Fruit fly (Drosophila melanogaster): ENCODE results near the gene yin.

The yin gene

DNA sequence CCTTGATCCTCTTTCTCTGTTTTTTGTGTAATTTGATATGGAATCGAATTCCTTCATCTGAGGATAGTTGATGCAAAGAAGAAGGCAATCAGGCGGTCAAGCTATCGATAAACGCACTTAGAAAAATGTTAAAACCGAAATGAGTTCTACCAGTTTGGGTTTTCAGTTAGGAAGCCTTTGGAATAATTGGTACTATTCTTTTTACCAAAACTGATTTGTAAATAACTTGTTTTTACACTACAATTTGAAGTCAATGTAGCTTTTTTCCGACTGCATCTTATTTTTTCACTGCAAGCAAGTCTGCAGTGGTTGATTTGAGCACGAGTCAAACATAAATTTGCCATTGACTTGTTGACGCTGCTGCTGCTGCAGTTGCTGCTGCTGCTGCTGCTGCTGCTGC is 40.0 kb downstream of the yin start:
- TF ChIP-seq vri (GFP tag; optimal IDR thresholded peaks at IDR 0.05): peak; percentile 3
- peak; percentile 8 for TF ChIP-seq lz (GFP tag; optimal IDR thresholded peaks at IDR 0.05)
- TF ChIP-seq dsx (GFP tag; optimal IDR thresholded peaks at IDR 0.05; ENCODE audit: poor library complexity, severe bottlenecking): no peak
- no peak for TF ChIP-seq CG7368 (GFP tag; optimal IDR thresholded peaks at IDR 0.05)
- TF ChIP-seq achi (GFP tag; optimal IDR thresholded peaks at IDR 0.05): peak; percentile 36
- TF ChIP-seq ss (GFP tag; optimal IDR thresholded peaks at IDR 0.05): no peak
- TF ChIP-seq CG4318 (GFP tag; optimal IDR thresholded peaks at IDR 0.05): no peak
- TF ChIP-seq net (GFP tag; optimal IDR thresholded peaks at IDR 0.05): no peak
- peak; percentile 18 for TF ChIP-seq cyc (GFP tag; optimal IDR thresholded peaks at IDR 0.05)
- peak; percentile 35 for TF ChIP-seq esn (GFP tag; optimal IDR thresholded peaks at IDR 0.05)
- TF ChIP-seq fkh (GFP tag; optimal IDR thresholded peaks at IDR 0.05): no peak
- peak; percentile 75 for TF ChIP-seq svp (GFP tag)
- TF ChIP-seq Lpt (GFP tag; optimal IDR thresholded peaks at IDR 0.05): peak; percentile 31
- TF ChIP-seq Smox (GFP tag; optimal IDR thresholded peaks at IDR 0.05): peak; percentile 33
- TF ChIP-seq CG6276 (GFP tag; optimal IDR thresholded peaks at IDR 0.05): peak; percentile 14
- no peak for TF ChIP-seq fd59A (GFP tag; optimal IDR thresholded peaks at IDR 0.05)
- peak; percentile 42 for TF ChIP-seq topi (GFP tag; optimal IDR thresholded peaks at IDR 0.05)
- TF ChIP-seq CG9139 (GFP tag; optimal IDR thresholded peaks at IDR 0.05): no peak
- peak; percentile 59 for TF ChIP-seq CG32006 (GFP tag; optimal IDR thresholded peaks at IDR 0.05)
- TF ChIP-seq dac (GFP tag; optimal IDR thresholded peaks at IDR 0.05): no peak
- peak; percentile 19 for TF ChIP-seq CG6792 (GFP tag; optimal IDR thresholded peaks at IDR 0.05)
- TF ChIP-seq CG1621 (tag; optimal IDR thresholded peaks at IDR 0.05): no peak
- TF ChIP-seq eg (GFP tag; IDR thresholded peaks at IDR 0.05): peak; percentile 51; the same call in 2 of the 3 replicates
- peak; percentile 27 for TF ChIP-seq CG10631 (GFP tag; optimal IDR thresholded peaks at IDR 0.05)
- no peak for TF ChIP-seq CG11902 (GFP tag; optimal IDR thresholded peaks at IDR 0.05)
- TF ChIP-seq Hr38 (GFP tag; optimal IDR thresholded peaks at IDR 0.05): no peak
- TF ChIP-seq Eip78C (GFP tag): peak; percentile 81
- no peak for TF ChIP-seq Eip93F (GFP tag; optimal IDR thresholded peaks at IDR 0.05)
- TF ChIP-seq Sox102F (GFP tag; optimal IDR thresholded peaks at IDR 0.05): peak; percentile 39
- 0 out of 3 replicates have a peak, but pooled peaks have one; percentile 24 for TF ChIP-seq CG6163 (GFP tag; IDR thresholded peaks at IDR 0.05)
- TF ChIP-seq Hr39 (GFP tag; optimal IDR thresholded peaks at IDR 0.05): peak; percentile 33
- peak; percentile 63; the same call in 2 of the 3 replicates for TF ChIP-seq CG8119 (GFP tag; IDR thresholded peaks at IDR 0.05)
- TF ChIP-seq CG34406 (GFP tag; optimal IDR thresholded peaks at IDR 0.05): no peak
- peak; percentile 66 for TF ChIP-seq CG15336 (GFP tag; IDR thresholded peaks at IDR 0.05)
- TF ChIP-seq fd85E (GFP tag; optimal IDR thresholded peaks at IDR 0.05): no peak
- TF ChIP-seq CG11762 (GFP tag; optimal IDR thresholded peaks at IDR 0.05; ENCODE audit: insufficient read depth): no peak
- TF ChIP-seq CG3032 (tag; optimal IDR thresholded peaks at IDR 0.05): peak; percentile 4
- no peak for TF ChIP-seq Eip75B (GFP tag; optimal IDR thresholded peaks at IDR 0.05)
- TF ChIP-seq Gug (GFP tag; IDR thresholded peaks at IDR 0.05): peak; percentile 45; the same call in 1 of the 2 replicates
- TF ChIP-seq Ets96B (tag; optimal IDR thresholded peaks at IDR 0.05): no peak
- no peak for TF ChIP-seq acj6 (GFP tag; optimal IDR thresholded peaks at IDR 0.05)
- peak; percentile 26 for TF ChIP-seq CG31627 (GFP tag; optimal IDR thresholded peaks at IDR 0.05)
- peak; percentile 38 for TF ChIP-seq Met (GFP tag; optimal IDR thresholded peaks at IDR 0.05)
- TF ChIP-seq Blimp-1 (GFP tag; optimal IDR thresholded peaks at IDR 0.05): no peak
- TF ChIP-seq salr (GFP tag; optimal IDR thresholded peaks at IDR 0.05): peak in 1 of 2 experiments; percentile 11
- peak; percentile 9 for TF ChIP-seq Ets21C (GFP tag; optimal IDR thresholded peaks at IDR 0.05)
- no peak for TF ChIP-seq CG8319 (GFP tag; optimal IDR thresholded peaks at IDR 0.05)
- no peak for TF ChIP-seq CG6808 (GFP tag; optimal IDR thresholded peaks at IDR 0.05)
- TF ChIP-seq pdm3 (GFP tag; optimal IDR thresholded peaks at IDR 0.05): peak; percentile 48
- no peak for TF ChIP-seq CG16779 (tag; optimal IDR thresholded peaks at IDR 0.05)
- TF ChIP-seq Sox14 (GFP tag; optimal IDR thresholded peaks at IDR 0.05): peak; percentile 24
- TF ChIP-seq OdsH (GFP tag; optimal IDR thresholded peaks at IDR 0.05): peak; percentile 32

All from whole organism, prepupa.